Fruit fly (Drosophila melanogaster): ENCODE data around the gene CG43083.

Gene CG43083

dm6 chr3L:15647712-15648621 lies at the start of gene CG43083, which contains the start of gene comm3:
CG43083 (plus strand) TSS chr3L:15648571.
comm3 (minus strand) TSS chr3L:15647762.
- no peak for TF ChIP-seq CG17801 (GFP tag; optimal IDR thresholded peaks at IDR 0.05; ENCODE audit: partially characterized antibody)

- no peak for TF ChIP-seq CG17801 (GFP tag; optimal IDR thresholded peaks at IDR 0.05; ENCODE audit: partially characterized antibody)
These were observed 49.2 kb upstream of the CG43083 start for dm6 chr3L:15599190-15599589.

DNA sequence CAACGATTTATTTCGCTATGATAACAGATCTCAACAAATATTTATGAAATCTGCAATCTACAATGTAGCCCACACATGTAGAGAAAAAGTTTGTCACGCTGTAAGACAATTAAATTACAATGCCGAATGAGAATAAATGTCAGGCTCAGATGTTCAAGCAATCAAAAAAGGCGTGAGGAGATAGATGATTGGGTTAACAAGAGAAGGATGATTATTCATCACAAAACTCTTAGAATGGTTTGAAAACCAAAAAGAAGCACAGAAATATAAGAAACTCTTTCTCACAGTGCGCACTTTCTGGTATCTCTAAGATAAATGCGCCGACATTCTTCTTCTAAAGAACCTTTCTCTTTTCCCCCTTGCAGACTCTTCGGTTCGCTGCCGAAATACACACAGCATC lies 48.3 kb upstream of the CG43083 start:
- no peak for TF ChIP-seq CG17801 (GFP tag; optimal IDR thresholded peaks at IDR 0.05; ENCODE audit: partially characterized antibody)

DNA sequence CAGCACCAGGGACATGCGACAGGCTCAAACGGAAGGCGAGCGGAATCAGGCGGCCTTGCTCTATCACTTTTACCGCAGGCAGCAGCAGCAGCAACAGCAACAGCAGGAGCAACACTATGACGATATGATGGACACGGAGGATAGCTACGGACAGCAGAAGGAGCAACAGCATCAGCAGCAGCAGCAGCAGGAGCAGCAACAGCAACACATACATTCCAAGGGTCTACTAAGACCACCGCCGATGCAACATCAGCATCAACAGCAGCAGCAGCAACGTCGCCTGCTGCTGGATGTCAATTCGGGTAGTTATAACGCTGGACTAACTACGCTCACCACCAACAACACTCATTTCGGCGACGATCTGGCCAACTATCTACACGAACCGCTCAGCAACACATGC lies 43.4 kb upstream of the CG43083 start:
- no peak for TF ChIP-seq CG17801 (GFP tag; optimal IDR thresholded peaks at IDR 0.05; ENCODE audit: partially characterized antibody)

DNA sequence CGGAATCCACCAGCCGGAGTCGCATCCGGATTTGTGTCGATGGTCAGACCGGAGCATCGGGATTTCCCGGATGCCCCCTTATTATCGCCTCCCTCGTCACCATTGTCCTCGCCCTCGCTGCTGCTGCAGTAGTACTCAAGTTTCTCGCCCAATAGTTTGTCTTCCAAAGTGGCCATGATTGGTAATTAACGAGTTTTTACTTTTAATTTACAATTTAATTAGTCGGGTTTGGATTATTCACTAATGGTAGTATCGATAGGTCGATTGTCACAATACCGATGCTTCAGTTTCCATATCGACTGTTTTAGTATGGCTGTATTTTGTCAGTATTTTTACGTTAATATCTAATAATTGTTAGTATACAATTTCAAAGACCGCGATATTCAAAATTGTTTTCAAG lies 38.3 kb upstream of the CG43083 start, which contains the start of gene CG7650:
TSS of gene CG7650 (minus strand) at position 278 of the 400 bp plus-strand sequence.
- TF ChIP-seq CG17801 (GFP tag; optimal IDR thresholded peaks at IDR 0.05; ENCODE audit: partially characterized antibody), result no peak

- no peak for TF ChIP-seq CG17801 (GFP tag; optimal IDR thresholded peaks at IDR 0.05; ENCODE audit: partially characterized antibody)
These were observed 35.6 kb upstream of the CG43083 start, which contains the start of gene CG13449 for dm6 chr3L:15612728-15613127. CG13449 (minus strand) TSS chr3L:15612828.

- TF ChIP-seq CG17801 (GFP tag; optimal IDR thresholded peaks at IDR 0.05; ENCODE audit: partially characterized antibody), result no peak
These were observed 31.9 kb upstream of the CG43083 start for dm6 chr3L:15616490-15616889.

- TF ChIP-seq CG17801 (GFP tag; optimal IDR thresholded peaks at IDR 0.05; ENCODE audit: partially characterized antibody), result no peak
These were observed 31.5 kb upstream of the CG43083 start for dm6 chr3L:15616900-15617299.

DNA sequence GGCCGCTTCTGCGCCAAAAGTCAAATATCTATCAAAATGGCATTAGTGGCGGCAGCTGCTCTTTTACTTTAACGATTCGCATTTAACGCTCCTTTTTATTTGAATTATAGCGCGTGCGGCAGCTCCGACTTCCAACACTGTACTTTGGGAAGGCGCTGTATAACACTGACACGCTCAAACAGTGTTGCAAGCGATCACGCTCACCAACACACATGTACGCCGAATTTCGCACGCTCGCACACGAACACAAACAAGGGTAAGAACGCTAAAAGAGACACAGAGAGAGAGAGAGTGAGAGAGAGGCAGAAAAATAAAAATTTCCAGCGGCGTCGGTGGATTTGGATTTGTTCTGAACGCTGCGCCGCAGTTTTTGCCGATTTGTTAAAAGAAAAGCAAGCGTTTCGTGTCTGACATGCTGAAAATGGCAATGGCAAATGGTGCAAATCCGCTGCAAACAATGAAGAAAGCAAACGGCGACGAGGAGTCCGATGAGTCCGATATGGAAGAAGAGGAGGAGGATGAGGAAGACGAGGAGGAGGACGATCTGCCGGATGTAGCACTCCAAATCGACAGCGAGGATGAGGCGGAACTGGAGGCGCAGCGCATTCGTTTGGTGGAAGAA lies 28.6 kb upstream of the CG43083 start, which contains the start of gene Phs:
TSS of gene Phs (plus strand) at position 276 of the 622 bp plus-strand sequence.
- peak; percentile 32 for TF ChIP-seq CG17801 (GFP tag; optimal IDR thresholded peaks at IDR 0.05; ENCODE audit: partially characterized antibody)

DNA sequence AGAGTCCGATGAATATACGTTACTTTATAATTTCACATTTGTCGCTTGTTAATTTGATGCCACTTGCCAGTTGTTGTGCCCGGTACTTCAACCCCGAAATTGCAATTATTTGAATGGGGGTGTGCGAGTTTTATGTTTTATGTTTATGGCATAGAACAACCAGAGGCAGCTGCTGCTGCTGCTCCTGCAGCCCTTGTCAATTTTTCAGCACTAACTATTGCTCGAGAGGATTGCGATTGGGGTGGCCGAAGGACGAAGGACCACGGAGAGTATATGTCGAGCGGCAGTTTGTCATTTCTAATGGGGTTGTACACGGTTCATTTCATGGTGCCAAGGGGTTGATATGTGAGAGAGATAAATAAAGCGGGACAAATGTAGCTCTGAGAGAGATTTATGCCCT lies 24.3 kb upstream of the CG43083 start:
- TF ChIP-seq CG17801 (GFP tag; optimal IDR thresholded peaks at IDR 0.05; ENCODE audit: partially characterized antibody), result no peak

DNA sequence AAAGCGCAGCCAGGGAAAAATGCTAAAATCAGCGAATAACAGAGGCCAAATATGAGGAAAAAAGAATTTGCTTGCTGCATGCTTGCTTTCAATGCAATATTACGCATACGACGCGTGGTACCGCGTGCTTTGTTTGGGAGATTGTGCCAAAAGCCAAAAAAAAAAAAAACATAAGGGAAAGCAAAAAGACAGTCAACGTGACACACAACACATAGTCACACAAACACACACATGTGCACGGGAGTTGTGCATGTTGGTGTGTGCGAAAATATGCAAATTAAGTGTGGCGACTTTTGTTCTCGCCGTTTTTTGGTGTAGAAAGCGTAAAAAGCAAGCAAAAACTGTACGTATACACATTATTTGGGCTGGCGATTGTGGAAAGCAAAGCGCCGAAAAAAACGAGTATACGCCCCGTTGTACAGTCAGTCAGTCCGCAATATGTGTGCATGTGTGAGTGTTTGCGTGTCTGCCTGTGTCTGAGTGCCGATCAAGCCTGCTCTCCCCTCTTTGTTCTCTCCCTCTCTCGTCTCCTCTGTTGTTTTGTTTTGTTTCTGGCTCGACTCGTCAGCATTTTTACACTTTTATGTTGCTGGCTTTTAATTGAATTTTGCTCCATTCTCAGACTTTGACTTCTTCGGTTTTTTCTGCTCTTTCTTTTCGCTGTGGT lies 23.3 kb upstream of the CG43083 start:
- no peak for TF ChIP-seq CG17801 (GFP tag; optimal IDR thresholded peaks at IDR 0.05; ENCODE audit: partially characterized antibody)

- peak; percentile 92 for TF ChIP-seq CG17801 (GFP tag; optimal IDR thresholded peaks at IDR 0.05; ENCODE audit: partially characterized antibody)
These were observed 22.5 kb upstream of the CG43083 start for dm6 chr3L:15625676-15626414.

- no peak for TF ChIP-seq CG17801 (GFP tag; optimal IDR thresholded peaks at IDR 0.05; ENCODE audit: partially characterized antibody)
These were observed 21.1 kb upstream of the CG43083 start for dm6 chr3L:15627295-15627694.

dm6 chr3L:15631067-15631466 lies 17.3 kb upstream of the CG43083 start:
- TF ChIP-seq CG17801 (GFP tag; optimal IDR thresholded peaks at IDR 0.05; ENCODE audit: partially characterized antibody), result no peak

dm6 chr3L:15632653-15633052 lies 15.7 kb upstream of the CG43083 start:
- TF ChIP-seq CG17801 (GFP tag; optimal IDR thresholded peaks at IDR 0.05; ENCODE audit: partially characterized antibody), result no peak
